Fruit fly (Drosophila melanogaster) whole organism, prepupa: Measurements from ENCODE around the gene Cep97.

ENCODE experiments used
- CG10669 ChIP-seq: fragments of 200-800 bp; sonication (Bioruptor generic); optimal IDR thresholded peaks from 3 replicates; lab custom pipeline; 2018; ENCODE audit warnings: missing biosample characterization, mild to moderate bottlenecking, missing genetic modification characterization, moderate library complexity
- CG11294 ChIP-seq: fragments of 200-800 bp; sonication (Bioruptor generic); IDR thresholded peaks from 2 replicates; pipeline ENCODE4 v1.3.6; 2022; ENCODE audit warnings: missing biosample characterization, missing genetic modification characterization
- CG1621 ChIP-seq: fragments of 200-800 bp; sonication (Bioruptor generic); optimal IDR thresholded peaks from 3 replicates; lab custom pipeline; 2018; ENCODE audit warnings: missing biosample characterization, mild to moderate bottlenecking, missing genetic modification characterization
- CG3032 ChIP-seq: fragments of 200-800 bp; optimal IDR thresholded peaks from 2 replicates; lab custom pipeline; 2019; ENCODE audit warnings: missing biosample characterization, mild to moderate bottlenecking, missing genetic modification characterization, moderate library complexity
- CG31627 ChIP-seq: fragments of 200-800 bp; sonication (Bioruptor generic); optimal IDR thresholded peaks from 3 replicates; lab custom pipeline; 2016; ENCODE audit warnings: missing biosample characterization, missing genetic modification characterization
- CG32006 ChIP-seq: fragments of 200-800 bp; sonication (Bioruptor generic); optimal IDR thresholded peaks from 3 replicates; lab custom pipeline; 2017; ENCODE audit warnings: missing biosample characterization, mild to moderate bottlenecking, missing genetic modification characterization
- CG34406 ChIP-seq: fragments of 200-800 bp; sonication (Bioruptor generic); optimal IDR thresholded peaks from 3 replicates; lab custom pipeline; 2016; ENCODE audit warnings: missing biosample characterization, missing genetic modification characterization
- CG3919 ChIP-seq: fragments of 200-800 bp; sonication (Bioruptor generic); optimal IDR thresholded peaks from 3 replicates; lab custom pipeline; 2016; ENCODE audit warnings: missing biosample characterization, missing genetic modification characterization
- CG4318 ChIP-seq: fragments of 200-800 bp; sonication (Bioruptor generic); optimal IDR thresholded peaks from 3 replicates; lab custom pipeline; 2017; ENCODE audit warnings: missing biosample characterization, mild to moderate bottlenecking, missing genetic modification characterization
- CG6163 ChIP-seq: fragments of 200-800 bp; sonication (Bioruptor generic); IDR thresholded peaks from 3 replicates; pipeline ENCODE4 v1.3.6; 2022; ENCODE audit warnings: missing biosample characterization, missing genetic modification characterization
- CG6276 ChIP-seq: fragments of 200-800 bp; sonication (Bioruptor generic); optimal IDR thresholded peaks from 2 replicates; lab custom pipeline; 2017; ENCODE audit warnings: missing biosample characterization, mild to moderate bottlenecking, missing genetic modification characterization
- CG6808 ChIP-seq: fragments of 200-800 bp; sonication (Bioruptor generic); optimal IDR thresholded peaks from 3 replicates; lab custom pipeline; 2017; ENCODE audit warnings: missing biosample characterization, missing genetic modification characterization, mild to moderate bottlenecking, moderate library complexity, missing genetic modification reagents
- CG6854 ChIP-seq: fragments of 200-800 bp; sonication (Bioruptor generic); optimal IDR thresholded peaks from 2 replicates; lab custom pipeline; 2017; ENCODE audit warnings: missing biosample characterization, mild to moderate bottlenecking, missing genetic modification characterization
- CG8319 ChIP-seq: fragments of 200-800 bp; sonication (Bioruptor generic); optimal IDR thresholded peaks from 3 replicates; lab custom pipeline; 2016; ENCODE audit warnings: missing biosample characterization, missing genetic modification characterization
- CG8632 ChIP-seq: fragments of 200-800 bp; sonication (Bioruptor generic); optimal IDR thresholded peaks from 3 replicates; lab custom pipeline; 2016; ENCODE audit warnings: missing biosample characterization, missing genetic modification characterization
- Eip78C ChIP-seq: fragments of 200-800 bp; sonication (Bioruptor generic); peaks from one replicate; lab custom pipeline; 2016; ENCODE audit warnings: missing biosample characterization, missing genetic modification characterization
- Gug ChIP-seq: fragments of 200-800 bp; sonication (Bioruptor generic); IDR thresholded peaks from 2 replicates; pipeline ENCODE4 v1.3.6; 2022; ENCODE audit warnings: missing biosample characterization, missing genetic modification characterization
- Hr38 ChIP-seq: sonication (Bioruptor generic); optimal IDR thresholded peaks from 2 replicates; lab custom pipeline; 2016; ENCODE audit warnings: missing biosample characterization, missing genetic modification characterization
- Hr39 ChIP-seq: fragments of 200-800 bp; sonication (Bioruptor generic); optimal IDR thresholded peaks from 2 replicates; lab custom pipeline; 2016; ENCODE audit warnings: missing biosample characterization, missing genetic modification characterization
- Hr4 ChIP-seq: fragments of 200-800 bp; sonication (Bioruptor generic); optimal IDR thresholded peaks from 3 replicates; lab custom pipeline; 2016; ENCODE audit warnings: missing biosample characterization, missing genetic modification characterization
- Lpt ChIP-seq: fragments of 200-800 bp; sonication (Bioruptor generic); optimal IDR thresholded peaks from 3 replicates; lab custom pipeline; 2016; ENCODE audit warnings: missing biosample characterization, missing genetic modification characterization
- Met ChIP-seq: fragments of 200-800 bp; sonication (Bioruptor generic); optimal IDR thresholded peaks from 3 replicates; lab custom pipeline; 2016; ENCODE audit warnings: missing biosample characterization, missing genetic modification characterization
- OdsH ChIP-seq: fragments of 200-800 bp; sonication (Bioruptor generic); optimal IDR thresholded peaks from 3 replicates; lab custom pipeline; 2016; ENCODE audit warnings: missing biosample characterization, missing genetic modification characterization
- Smox ChIP-seq: fragments of 200-800 bp; sonication (Bioruptor generic); optimal IDR thresholded peaks from 3 replicates; lab custom pipeline; 2016; ENCODE audit warnings: missing biosample characterization, missing genetic modification characterization
- Sox102F ChIP-seq: fragments of 200-800 bp; sonication (Bioruptor generic); optimal IDR thresholded peaks from 2 replicates; lab custom pipeline; 2016; ENCODE audit warnings: missing biosample characterization, mild to moderate bottlenecking, missing genetic modification characterization
- Sox14 ChIP-seq: fragments of 200-800 bp; sonication (Bioruptor generic); optimal IDR thresholded peaks from 3 replicates; lab custom pipeline; 2016; ENCODE audit warnings: missing biosample characterization, missing genetic modification characterization
- acj6 ChIP-seq: fragments of 200-800 bp; sonication (Bioruptor generic); optimal IDR thresholded peaks from 3 replicates; lab custom pipeline; 2016; ENCODE audit warnings: missing biosample characterization, missing genetic modification characterization
- dac ChIP-seq: fragments of 200-800 bp; sonication (Bioruptor generic); optimal IDR thresholded peaks from 2 replicates; lab custom pipeline; 2017; ENCODE audit warnings: missing biosample characterization, mild to moderate bottlenecking, missing genetic modification characterization
- eg ChIP-seq: fragments of 200-800 bp; sonication (Bioruptor generic); IDR thresholded peaks from 3 replicates; pipeline ENCODE4 v1.3.6; 2022; ENCODE audit warnings: missing biosample characterization, missing genetic modification characterization
- fd59A ChIP-seq: fragments of 200-800 bp; sonication (Bioruptor generic); optimal IDR thresholded peaks from 2 replicates; lab custom pipeline; 2017; ENCODE audit warnings: missing biosample characterization, mild to moderate bottlenecking, missing genetic modification characterization, missing genetic modification reagents
- fd85E ChIP-seq: fragments of 200-800 bp; sonication (Bioruptor generic); optimal IDR thresholded peaks from 3 replicates; lab custom pipeline; 2016; ENCODE audit warnings: missing biosample characterization, missing genetic modification characterization
- fkh ChIP-seq: fragments of 200-800 bp; sonication (Bioruptor generic); optimal IDR thresholded peaks from 3 replicates; lab custom pipeline; 2017; ENCODE audit warnings: missing biosample characterization, mild to moderate bottlenecking, missing genetic modification characterization, moderate library complexity
- net ChIP-seq: fragments of 200-800 bp; sonication (Bioruptor generic); optimal IDR thresholded peaks from 3 replicates; lab custom pipeline; 2016; ENCODE audit warnings: missing biosample characterization, missing genetic modification characterization
- pdm3 ChIP-seq: fragments of 200-800 bp; sonication (Bioruptor generic); optimal IDR thresholded peaks from 3 replicates; lab custom pipeline; 2016; ENCODE audit warnings: missing biosample characterization, missing genetic modification characterization
- ss ChIP-seq, 2 experiments: fragments of 200-800 bp; sonication (Bioruptor generic); optimal IDR thresholded peaks; 2 replicates in 1 of 2; 3 replicates in 1 of 2; lab custom pipeline; 2017 to 2018; ENCODE audit warnings: mild to moderate bottlenecking in 2 of 2, missing biosample characterization in 2 of 2, missing genetic modification characterization in 2 of 2, moderate library complexity in 1 of 2
- svp ChIP-seq: fragments of 200-800 bp; sonication (Bioruptor generic); peaks from one replicate; lab custom pipeline; 2016; ENCODE audit warnings: missing biosample characterization, missing genetic modification characterization
- topi ChIP-seq: fragments of 200-800 bp; sonication (Bioruptor generic); optimal IDR thresholded peaks from 3 replicates; lab custom pipeline; 2016; ENCODE audit warnings: missing biosample characterization, missing genetic modification characterization
- vri ChIP-seq: fragments of 200-800 bp; sonication (Bioruptor generic); optimal IDR thresholded peaks from 3 replicates; lab custom pipeline; 2016; ENCODE audit warnings: missing biosample characterization, mild to moderate bottlenecking, missing genetic modification characterization

Gene Cep97

dm6 chr2L:3832249-3832675 lies 35.2 kb upstream of the Cep97 start (continued):
- no peak for TF ChIP-seq Hr38 (GFP tag; lab: Kevin White, UChicago)
- TF ChIP-seq Smox, result peak; percentile 56
- peak; percentile 64 for TF ChIP-seq CG10669 (GFP tag; lab: Kevin White, UChicago)
- TF ChIP-seq CG1621 (tag; lab: Kevin White, UChicago), result peak; percentile 59
- TF ChIP-seq Eip78C, result peak; percentile 88
- TF ChIP-seq CG8632, result peak; percentile 40
- peak; percentile 71 for TF ChIP-seq CG31627
- peak; percentile 57; the same call in 1 of the 2 replicates for TF ChIP-seq Gug (GFP tag; lab: Robert Waterston, UW)
- peak; percentile 29 for TF ChIP-seq Hr4
- TF ChIP-seq topi (GFP tag; lab: Kevin White, UChicago), result peak; percentile 72
- peak; percentile 43 for TF ChIP-seq CG32006 (GFP tag; lab: Kevin White, UChicago)
- no peak for TF ChIP-seq CG6276 (GFP tag; lab: Kevin White, UChicago)
- peak; percentile 51 for TF ChIP-seq CG34406 (GFP tag; lab: Kevin White, UChicago)
- TF ChIP-seq Lpt (GFP tag; lab: Kevin White, UChicago), result peak; percentile 8
- TF ChIP-seq CG4318, result peak; percentile 15
- TF ChIP-seq fd59A, result peak; percentile 56
- peak; percentile 59 for TF ChIP-seq CG6808 (GFP tag; lab: Kevin White, UChicago)
- peak; percentile 50 for TF ChIP-seq acj6 (GFP tag; lab: Kevin White, UChicago)
- TF ChIP-seq Hr39, result peak; percentile 73
- peak; percentile 72 to 94 for TF ChIP-seq ss (GFP tag; optimal IDR thresholded peaks at IDR 0.05; lab: Kevin White, UChicago)
- no peak for TF ChIP-seq CG6854 (GFP tag; lab: Kevin White, UChicago)
- TF ChIP-seq CG3032 (tag; lab: Kevin White, UChicago), result peak; percentile 55
- TF ChIP-seq vri, result peak; percentile 62
- peak; percentile 57 for TF ChIP-seq Sox102F (GFP tag; lab: Kevin White, UChicago)
- no peak for TF ChIP-seq CG11294 (GFP tag; lab: Robert Waterston, UW)
- peak; percentile 46 for TF ChIP-seq net (GFP tag; lab: Kevin White, UChicago)

- TF ChIP-seq CG4318, result no peak
- TF ChIP-seq svp, result no peak
- no peak for TF ChIP-seq Met (GFP tag; lab: Kevin White, UChicago)
- no peak for TF ChIP-seq OdsH
- TF ChIP-seq Hr38 (GFP tag; lab: Kevin White, UChicago), result no peak
- TF ChIP-seq CG32006 (GFP tag; lab: Kevin White, UChicago), result no peak
- TF ChIP-seq Hr39, result no peak
- no peak for TF ChIP-seq acj6 (GFP tag; lab: Kevin White, UChicago)
- no peak for TF ChIP-seq eg (GFP tag; lab: Robert Waterston, UW)
- no peak for TF ChIP-seq Hr4
- no peak for TF ChIP-seq Eip78C
- TF ChIP-seq Smox, result no peak
- TF ChIP-seq dac, result no peak
- no peak for TF ChIP-seq CG3919 (GFP tag; lab: Kevin White, UChicago)
- no peak for TF ChIP-seq Gug (GFP tag; lab: Robert Waterston, UW)
- no peak for TF ChIP-seq Sox14
- TF ChIP-seq CG8319, result no peak
Observed at dm6 chr2L:3833924-3834323, 33.6 kb upstream of the Cep97 start.

- TF ChIP-seq fd85E (GFP tag; lab: Kevin White, UChicago) (no peak), Hr38 (GFP tag; lab: Kevin White, UChicago) (no peak), fkh (GFP tag; lab: Kevin White, UChicago) (peak; percentile 28), CG11294 (GFP tag; lab: Robert Waterston, UW) (no peak), Eip78C (peak; percentile 43), ss (GFP tag; optimal IDR thresholded peaks at IDR 0.05; lab: Kevin White, UChicago) (peak in 1 of 2 experiments; percentile 2), pdm3 (GFP tag; lab: Kevin White, UChicago) (no peak), CG6163 (GFP tag; lab: Robert Waterston, UW) (peak; percentile 71; the same call in 2 of the 3 replicates)
Observed at dm6 chr2L:3835221-3835620, 32.3 kb upstream of the Cep97 start.
